Worm (Caenorhabditis elegans): ENCODE measurements around the gene aexr-2.

ce11 chrX:6630645-6631044, 692 bp downstream of the aexr-2 start:
- TF ChIP-seq fkh-10 (GFP tag; optimal IDR thresholded peaks at IDR 0.05), result no peak
- TF ChIP-seq elt-3 (tag; optimal IDR thresholded peaks at IDR 0.05), result no peak
- TF ChIP-seq snpc-4 (tag; optimal IDR thresholded peaks at IDR 0.05), result no peak
- TF ChIP-seq egl-27 (tag; optimal IDR thresholded peaks at IDR 0.05), result no peak
- no peak for TF ChIP-seq unc-39 (tag; optimal IDR thresholded peaks at IDR 0.05)
- no peak for TF ChIP-seq sea-2 (GFP tag; optimal IDR thresholded peaks at IDR 0.05)
- TF ChIP-seq nhr-11 (tag; optimal IDR thresholded peaks at IDR 0.05), result no peak
